Fruit fly (Drosophila melanogaster) whole organism, adult: ENCODE measurements around the gene ksr.

ENCODE experiments used
- CG11617 ChIP-seq: fragments of 200-800 bp; sonication (Bioruptor generic); optimal IDR thresholded peaks from 2 replicates; lab custom pipeline; 2017; ENCODE audit warnings: mild to moderate bottlenecking, missing biosample characterization, missing genetic modification reagents, missing genetic modification characterization
- CG12768 ChIP-seq: fragments of 200-800 bp; sonication (Bioruptor generic); optimal IDR thresholded peaks from 2 replicates; lab custom pipeline; 2017; ENCODE audit warnings: missing biosample characterization, missing genetic modification characterization, mild to moderate bottlenecking, moderate library complexity, missing genetic modification reagents
- CG14711 ChIP-seq: fragments of 200-800 bp; sonication (Bioruptor generic); optimal IDR thresholded peaks from 2 replicates; lab custom pipeline; 2018; ENCODE audit warnings: missing biosample characterization, mild to moderate bottlenecking, missing genetic modification characterization, moderate library complexity
- CG1620 ChIP-seq: fragments of 200-800 bp; sonication (Bioruptor generic); optimal IDR thresholded peaks from 2 replicates; lab custom pipeline; 2016; ENCODE audit warnings: missing biosample characterization, missing genetic modification characterization
- CG33017 ChIP-seq: fragments of 200-800 bp; sonication (Bioruptor generic); optimal IDR thresholded peaks from 2 replicates; lab custom pipeline; 2018; ENCODE audit warnings: missing biosample characterization, mild to moderate bottlenecking, missing genetic modification characterization, moderate library complexity
- CG5204 ChIP-seq: fragments of 200-800 bp; sonication (Bioruptor generic); optimal IDR thresholded peaks from 2 replicates; lab custom pipeline; 2016; ENCODE audit warnings: missing biosample characterization, missing genetic modification characterization
- CG7045 ChIP-seq: fragments of 200-800 bp; sonication (Bioruptor generic); optimal IDR thresholded peaks from 2 replicates; lab custom pipeline; 2017; ENCODE audit warnings: missing biosample characterization, mild to moderate bottlenecking, missing genetic modification characterization
- CG7101 ChIP-seq: fragments of 200-800 bp; sonication (Bioruptor generic); optimal IDR thresholded peaks from 2 replicates; lab custom pipeline; 2018; ENCODE audit warnings: missing biosample characterization, mild to moderate bottlenecking, missing genetic modification characterization, moderate library complexity
- Clk ChIP-seq: fragments of 200-800 bp; sonication (Bioruptor generic); optimal IDR thresholded peaks from 2 replicates; lab custom pipeline; 2017; ENCODE audit warnings: missing biosample characterization, missing genetic modification characterization
- Crg-1 ChIP-seq: fragments of 200-800 bp; sonication (Bioruptor generic); optimal IDR thresholded peaks from 2 replicates; lab custom pipeline; 2016; ENCODE audit warnings: missing biosample characterization, missing genetic modification characterization
- Hr96 ChIP-seq: fragments of 200-800 bp; sonication (Bioruptor generic); optimal IDR thresholded peaks from 2 replicates; lab custom pipeline; 2016; ENCODE audit warnings: missing biosample characterization, missing genetic modification characterization
- Mnt ChIP-seq: fragments of 200-800 bp; sonication (Bioruptor generic); optimal IDR thresholded peaks from 2 replicates; lab custom pipeline; 2016; ENCODE audit warnings: missing biosample characterization, mild to moderate bottlenecking, missing genetic modification characterization
- bab1 ChIP-seq: fragments of 200-800 bp; sonication (Bioruptor generic); optimal IDR thresholded peaks from 3 replicates; lab custom pipeline; 2019; ENCODE audit warnings: missing biosample characterization, mild to moderate bottlenecking, missing genetic modification characterization, moderate library complexity
- cic ChIP-seq: fragments of 200-800 bp; sonication (Bioruptor generic); optimal IDR thresholded peaks from 2 replicates; lab custom pipeline; 2017; ENCODE audit warnings: missing biosample characterization, mild to moderate bottlenecking, missing genetic modification characterization, moderate library complexity
- cnc ChIP-seq, 2 experiments: fragments of >200 bp; optimal IDR thresholded peaks; 2 replicates each; lab custom pipeline; 2017
- kay ChIP-seq: fragments of 200-800 bp; sonication (Bioruptor generic); peaks from one replicate; lab custom pipeline; 2016; ENCODE audit warnings: missing biosample characterization, missing genetic modification characterization, borderline replicate concordance
- ovo ChIP-seq: fragments of 200-800 bp; sonication (Bioruptor generic); optimal IDR thresholded peaks from 2 replicates; lab custom pipeline; 2016; ENCODE audit warnings: missing biosample characterization, missing genetic modification characterization
- pad ChIP-seq: fragments of 200-800 bp; sonication (Bioruptor generic); optimal IDR thresholded peaks from 3 replicates; lab custom pipeline; 2017; ENCODE audit warnings: missing biosample characterization, missing genetic modification characterization, mild to moderate bottlenecking, moderate library complexity, missing genetic modification reagents
- tj ChIP-seq: fragments of 200-800 bp; sonication (Bioruptor generic); optimal IDR thresholded peaks from 3 replicates; lab custom pipeline; 2017; ENCODE audit warnings: missing biosample characterization, mild to moderate bottlenecking, missing genetic modification characterization, moderate library complexity
- toe ChIP-seq: fragments of 200-800 bp; sonication (Bioruptor generic); optimal IDR thresholded peaks from 2 replicates; lab custom pipeline; 2016; ENCODE audit warnings: missing biosample characterization, missing genetic modification characterization

The ksr gene

DNA sequence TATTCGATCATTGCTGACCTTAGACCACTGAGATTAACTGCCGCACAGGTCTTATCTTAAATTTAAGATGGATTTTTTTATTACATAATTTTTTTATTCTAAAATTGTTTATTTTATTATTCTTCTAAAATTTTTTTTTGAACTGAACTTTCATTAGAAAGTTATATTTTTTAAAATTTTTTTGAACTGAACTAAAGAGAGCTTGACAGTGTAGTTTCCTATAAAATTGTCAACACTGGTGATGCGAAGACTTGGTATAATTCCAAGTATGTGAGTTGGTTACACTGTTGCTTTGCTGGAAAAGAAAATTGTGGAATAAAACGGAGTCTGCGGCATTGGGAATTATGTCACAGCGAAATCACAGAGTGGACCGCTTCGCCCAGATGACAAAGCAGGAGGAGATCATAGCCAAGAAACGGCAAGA, 1.6 kb upstream of the ksr start, which contains the start of gene CG31550:
CG31550 (plus strand) TSS at position 249 of the 424 bp plus-strand sequence.
- TF ChIP-seq bab1 (GFP tag; lab: Kevin White, UChicago) (peak; percentile 27), cic (GFP tag; lab: Kevin White, UChicago) (no peak), CG14711 (peak; percentile 71), Clk (no peak), CG33017 (tag; lab: Kevin White, UChicago) (peak; percentile 47), CG1620 (GFP tag; lab: Kevin White, UChicago) (peak; percentile 68), CG11617 (GFP tag; lab: Kevin White, UChicago) (peak; percentile 53), CG7101 (tag; lab: Kevin White, UChicago) (peak; percentile 70), Hr96 (GFP tag; lab: Kevin White, UChicago) (no peak), CG5204 (peak; percentile 44), tj (peak; percentile 8), CG7045 (GFP tag; lab: Kevin White, UChicago) (peak; percentile 46), CG12768 (peak; percentile 24), pad (GFP tag; lab: Kevin White, UChicago) (peak; percentile 31)

dm6 chr3R:5482790-5483189, 916 bp downstream of the ksr start:
- TF ChIP-seq Crg-1 (GFP tag; lab: Kevin White, UChicago) (no peak), CG7101 (tag; lab: Kevin White, UChicago) (no peak)

- TF ChIP-seq CG33017 (tag; lab: Kevin White, UChicago) (no peak), CG1620 (GFP tag; lab: Kevin White, UChicago) (peak; percentile 39), CG12768 (peak; percentile 59), Clk (peak; percentile 29), cnc (optimal IDR thresholded peaks at IDR 0.05; lab: Kevin White, UChicago) (no peak), CG14711 (peak; percentile 26), CG11617 (GFP tag; lab: Kevin White, UChicago) (peak; percentile 34), pad (GFP tag; lab: Kevin White, UChicago) (peak; percentile 19), Crg-1 (GFP tag; lab: Kevin White, UChicago) (no peak), CG7101 (tag; lab: Kevin White, UChicago) (peak; percentile 31), toe (no peak), Mnt (peak; percentile 28)
These were observed 9.2 kb downstream of the ksr start, which contains the start of the genes CG45100, HDAC3 and Hcs for dm6 chr3R:5474551-5474950. CG45100 (minus strand) TSS chr3R:5474600. HDAC3 (minus strand) TSS chr3R:5474600. Hcs (plus strand) TSS chr3R:5474899.

dm6 chr3R:5470586-5471283, 13.0 kb downstream of the ksr start, which contains the start of the genes mRpL44 and Snr1:
mRpL44 (minus strand) TSS chr3R:5470636.
Snr1 (plus strand) TSS chr3R:5470926.
- TF ChIP-seq Crg-1 (GFP tag; lab: Kevin White, UChicago): peak; percentile 73
- no peak for TF ChIP-seq Hr96 (GFP tag; lab: Kevin White, UChicago)
- TF ChIP-seq CG33017 (tag; lab: Kevin White, UChicago): peak; percentile 72
- peak; percentile 72 for TF ChIP-seq pad (GFP tag; lab: Kevin White, UChicago)
- peak; percentile 76 for TF ChIP-seq CG11617 (GFP tag; lab: Kevin White, UChicago)
- TF ChIP-seq Clk: no peak
- TF ChIP-seq CG7045 (GFP tag; lab: Kevin White, UChicago): peak; percentile 65
- TF ChIP-seq cnc (optimal IDR thresholded peaks at IDR 0.05; lab: Kevin White, UChicago): no peak
- TF ChIP-seq ovo (GFP tag; lab: Kevin White, UChicago): peak; percentile 25
- TF ChIP-seq CG14711: peak; percentile 71
- TF ChIP-seq CG7101 (tag; lab: Kevin White, UChicago): peak; percentile 84
- TF ChIP-seq cic (GFP tag; lab: Kevin White, UChicago): peak; percentile 44
- TF ChIP-seq tj: no peak
- no peak for TF ChIP-seq kay (GFP tag; lab: Kevin White, UChicago)
- no peak for TF ChIP-seq CG5204
- TF ChIP-seq toe: no peak
- peak; percentile 72 for TF ChIP-seq CG12768
- peak; percentile 72 for TF ChIP-seq Mnt
- TF ChIP-seq CG1620 (GFP tag; lab: Kevin White, UChicago): peak; percentile 42
- TF ChIP-seq bab1 (GFP tag; lab: Kevin White, UChicago): peak; percentile 13

DNA sequence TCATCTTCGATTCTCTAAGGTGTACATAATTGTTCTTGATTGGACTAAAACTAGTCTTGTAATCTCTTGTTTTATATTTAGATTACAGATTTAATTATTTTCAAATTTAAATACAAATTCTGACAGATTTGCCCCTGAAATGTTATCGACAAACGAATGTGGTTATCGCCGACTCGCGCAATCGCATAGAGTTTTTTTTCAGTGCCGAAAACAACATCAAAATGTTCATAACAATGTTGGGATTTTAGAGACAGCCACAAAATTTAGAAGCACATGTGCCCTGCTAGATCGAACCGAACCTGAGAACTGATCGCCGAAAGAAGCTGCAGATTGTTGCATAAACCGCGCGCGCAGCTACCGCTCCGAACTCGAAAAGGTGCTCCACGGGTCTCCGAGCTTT, 16.1 kb downstream of the ksr start, which contains the start of gene POLDIP2:
POLDIP2 (plus strand) TSS at position 160 of the 400 bp plus-strand sequence.
- TF ChIP-seq CG11617 (GFP tag; lab: Kevin White, UChicago) (no peak), bab1 (GFP tag; lab: Kevin White, UChicago) (no peak), Mnt (peak; percentile 37)

DNA sequence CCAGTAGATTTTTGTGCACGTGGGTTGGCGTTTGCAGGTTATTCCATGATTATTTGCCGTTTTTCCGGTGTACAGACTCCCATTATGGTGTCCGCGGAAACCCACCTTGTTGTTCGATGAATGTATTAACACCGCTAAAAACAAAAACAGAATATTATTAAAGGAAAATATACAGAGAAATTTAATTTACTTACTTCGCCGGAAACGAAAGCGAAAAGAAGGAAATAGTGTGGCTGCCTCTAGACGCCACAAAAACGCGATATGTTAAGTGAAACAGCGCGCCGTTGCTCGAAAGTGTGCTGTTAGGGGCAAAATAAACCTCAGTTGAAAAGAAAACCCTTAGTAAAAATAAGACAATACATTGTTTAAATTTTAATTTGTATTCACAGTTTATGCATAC, 16.8 kb downstream of the ksr start, which contains the start of gene RpL35A:
RpL35A (minus strand) TSS at position 227 of the 400 bp plus-strand sequence.
- TF ChIP-seq tj (peak; percentile 52), CG7101 (tag; lab: Kevin White, UChicago) (peak; percentile 85), pad (GFP tag; lab: Kevin White, UChicago) (peak; percentile 59), cnc (optimal IDR thresholded peaks at IDR 0.05; lab: Kevin White, UChicago) (no peak), CG5204 (no peak), CG7045 (GFP tag; lab: Kevin White, UChicago) (peak; percentile 69), Crg-1 (GFP tag; lab: Kevin White, UChicago) (peak; percentile 70), CG1620 (GFP tag; lab: Kevin White, UChicago) (peak; percentile 73), kay (GFP tag; lab: Kevin White, UChicago) (no peak), Clk (no peak), CG33017 (tag; lab: Kevin White, UChicago) (peak; percentile 83), CG11617 (GFP tag; lab: Kevin White, UChicago) (peak; percentile 86), ovo (GFP tag; lab: Kevin White, UChicago) (peak; percentile 55), CG14711 (peak; percentile 67), toe (no peak), bab1 (GFP tag; lab: Kevin White, UChicago) (peak; percentile 85), cic (GFP tag; lab: Kevin White, UChicago) (peak; percentile 51), CG12768 (peak; percentile 79), Mnt (peak; percentile 92), Hr96 (GFP tag; lab: Kevin White, UChicago) (peak; percentile 82)
